Fruit fly (Drosophila melanogaster) whole organism, embryonic: ENCODE data around the gene melt.

ENCODE experiments used
- CG10267 ChIP-seq: fragments of 200-800 bp; sonication (Bioruptor generic); optimal IDR thresholded peaks from 2 replicates; lab custom pipeline; 2018; ENCODE audit warnings: missing biosample characterization, mild to moderate bottlenecking, missing genetic modification characterization, moderate library complexity
- CG10431 ChIP-seq: fragments of 200-800 bp; sonication (Bioruptor generic); optimal IDR thresholded peaks from 3 replicates; lab custom pipeline; 2018; ENCODE audit warnings: missing biosample characterization, mild to moderate bottlenecking, missing genetic modification characterization
- CG10979 ChIP-seq: fragments of 200-800 bp; sonication (Bioruptor generic); optimal IDR thresholded peaks from 2 replicates; lab custom pipeline; 2018; ENCODE audit warnings: missing biosample characterization, mild to moderate bottlenecking, missing genetic modification characterization, moderate library complexity
- CG12659 ChIP-seq: fragments of 200-800 bp; sonication (Bioruptor generic); optimal IDR thresholded peaks from 3 replicates; lab custom pipeline; 2017; ENCODE audit warnings: mild to moderate bottlenecking, missing biosample characterization, missing genetic modification reagents, missing genetic modification characterization
- CG15073 ChIP-seq: fragments of 200-800 bp; sonication (Bioruptor generic); optimal IDR thresholded peaks from 2 replicates; lab custom pipeline; 2016; ENCODE audit warnings: missing biosample characterization, missing genetic modification characterization
- CG15479 ChIP-seq: fragments of 200-800 bp; sonication (Bioruptor generic); optimal IDR thresholded peaks from 3 replicates; lab custom pipeline; 2019; ENCODE audit warnings: missing biosample characterization, mild to moderate bottlenecking, missing genetic modification characterization, moderate library complexity
- CG15696 ChIP-seq: fragments of 200-800 bp; sonication (Bioruptor generic); optimal IDR thresholded peaks from 2 replicates; lab custom pipeline; 2019; ENCODE audit warnings: missing biosample characterization, mild to moderate bottlenecking, missing genetic modification characterization, moderate library complexity
- CG1602 ChIP-seq: fragments of 200-800 bp; sonication (Bioruptor generic); optimal IDR thresholded peaks from 3 replicates; lab custom pipeline; 2016; ENCODE audit warnings: missing biosample characterization, missing genetic modification characterization
- CG16815 ChIP-seq: fragments of 200-800 bp; sonication (Bioruptor generic); optimal IDR thresholded peaks from 3 replicates; lab custom pipeline; 2017; ENCODE audit warnings: missing biosample characterization, mild to moderate bottlenecking, missing genetic modification characterization
- CG17385 ChIP-seq: fragments of 200-800 bp; sonication (Bioruptor generic); optimal IDR thresholded peaks from 3 replicates; lab custom pipeline; 2018; ENCODE audit warnings: missing biosample characterization, mild to moderate bottlenecking, missing genetic modification characterization
- CG1832 ChIP-seq: fragments of 200-800 bp; sonication (Bioruptor generic); optimal IDR thresholded peaks from 2 replicates; lab custom pipeline; 2017; ENCODE audit warnings: missing biosample characterization, mild to moderate bottlenecking, missing genetic modification characterization, inconsistent platforms
- CG2678 ChIP-seq: fragments of 200-800 bp; sonication (Bioruptor generic); optimal IDR thresholded peaks from 3 replicates; lab custom pipeline; 2019; ENCODE audit warnings: missing biosample characterization, mild to moderate bottlenecking, missing genetic modification characterization, moderate library complexity
- CG2712 ChIP-seq: fragments of 200-800 bp; optimal IDR thresholded peaks from 3 replicates; lab custom pipeline; 2019; ENCODE audit warnings: missing biosample characterization, mild to moderate bottlenecking, missing genetic modification characterization, moderate library complexity
- CG4424 ChIP-seq: fragments of 200-800 bp; sonication (Bioruptor generic); optimal IDR thresholded peaks from 3 replicates; lab custom pipeline; 2016; ENCODE audit warnings: missing biosample characterization, missing genetic modification characterization
- D19A ChIP-seq: fragments of 200-800 bp; optimal IDR thresholded peaks from 3 replicates; lab custom pipeline; 2019; ENCODE audit warnings: missing biosample characterization, mild to moderate bottlenecking, missing genetic modification characterization, moderate library complexity
- Nf-YC ChIP-seq: fragments of 200-800 bp; optimal IDR thresholded peaks from 3 replicates; lab custom pipeline; 2019; ENCODE audit warnings: missing biosample characterization, mild to moderate bottlenecking, missing genetic modification characterization, moderate library complexity
- Oli ChIP-seq: fragments of 200-800 bp; sonication (Bioruptor generic); optimal IDR thresholded peaks from 2 replicates; lab custom pipeline; 2018; ENCODE audit warnings: missing biosample characterization, mild to moderate bottlenecking, missing genetic modification characterization, moderate library complexity
- Pdp1 ChIP-seq, 2 experiments: fragments of 200-800 bp; sonication (Bioruptor generic); optimal IDR thresholded peaks; 3 replicates each; lab custom pipeline; 2016; ENCODE audit warnings: missing biosample characterization in 2 of 2, missing genetic modification characterization in 2 of 2, mild to moderate bottlenecking in 1 of 2, moderate library complexity in 1 of 2
- Poxn ChIP-seq: fragments of 200-800 bp; sonication (Bioruptor generic); IDR thresholded peaks from 2 replicates; pipeline ENCODE4 v1.3.6; 2022; ENCODE audit warnings: missing biosample characterization, missing genetic modification characterization
- Ptx1 ChIP-seq: fragments of 200-800 bp; sonication (Bioruptor generic); IDR thresholded peaks from 2 replicates; pipeline ENCODE4 v1.3.6; 2022; ENCODE audit warnings: missing biosample characterization, missing genetic modification characterization
- Ssrp ChIP-seq: fragments of 200-800 bp; sonication (Bioruptor generic); optimal IDR thresholded peaks from 2 replicates; lab custom pipeline; 2018; ENCODE audit warnings: missing biosample characterization, mild to moderate bottlenecking, missing genetic modification characterization, moderate library complexity
- Trl ChIP-seq, 3 experiments: fragments of >200 bp in 2 of 3; fragments of 200-800 bp in 1 of 3; sonication (Bioruptor generic) in 1 of 3; optimal IDR thresholded peaks; 2 replicates in 1 of 3; 3 replicates in 2 of 3; lab custom pipeline; 2016 to 2017; ENCODE audit warnings: missing biosample characterization in 1 of 3, missing genetic modification characterization in 1 of 3
- ac ChIP-seq: fragments of 200-800 bp; sonication (Bioruptor generic); optimal IDR thresholded peaks from 3 replicates; lab custom pipeline; 2017; ENCODE audit warnings: missing biosample characterization, mild to moderate bottlenecking, missing genetic modification characterization
- cg ChIP-seq: fragments of 200-800 bp; sonication (Bioruptor generic); optimal IDR thresholded peaks from 3 replicates; lab custom pipeline; 2019; ENCODE audit warnings: missing biosample characterization, mild to moderate bottlenecking, missing genetic modification characterization, moderate library complexity
- da ChIP-seq: fragments of 200-800 bp; sonication (Bioruptor generic); optimal IDR thresholded peaks from 2 replicates; lab custom pipeline; 2016; ENCODE audit warnings: missing biosample characterization, missing genetic modification characterization
- dmrt11E ChIP-seq: fragments of 200-800 bp; sonication (Bioruptor generic); optimal IDR thresholded peaks from 3 replicates; lab custom pipeline; 2018; ENCODE audit warnings: missing biosample characterization, mild to moderate bottlenecking, missing genetic modification characterization, moderate library complexity
- dpn ChIP-seq, 2 experiments: fragments of 200-800 bp; sonication (Bioruptor generic); optimal IDR thresholded peaks; 3 replicates each; lab custom pipeline; 2016; ENCODE audit warnings: missing biosample characterization in 2 of 2, missing genetic modification characterization in 2 of 2
- hkb ChIP-seq, 2 experiments: fragments of 200-800 bp in 1 of 2; fragments of >200 bp in 1 of 2; sonication (Bioruptor generic) in 1 of 2; IDR thresholded peaks in 1 of 2; optimal IDR thresholded peaks in 1 of 2; 2 replicates each; pipeline versions ENCODE4 v1.3.6 to Lab custom; 2017 to 2022; ENCODE audit warnings: missing biosample characterization in 1 of 2, missing genetic modification characterization in 1 of 2
- ind ChIP-seq: fragments of 200-800 bp; sonication (Bioruptor generic); optimal IDR thresholded peaks from 3 replicates; lab custom pipeline; 2016; ENCODE audit warnings: missing biosample characterization, missing genetic modification characterization
- lab ChIP-seq: fragments of 200-800 bp; sonication (Bioruptor generic); optimal IDR thresholded peaks from 3 replicates; lab custom pipeline; 2017; ENCODE audit warnings: missing biosample characterization, missing genetic modification characterization, mild to moderate bottlenecking, moderate library complexity, missing genetic modification reagents
- odd ChIP-seq: fragments of 200-800 bp; sonication (Bioruptor generic); optimal IDR thresholded peaks from 2 replicates; lab custom pipeline; 2017; ENCODE audit warnings: missing biosample characterization, mild to moderate bottlenecking, missing genetic modification characterization
- onecut ChIP-seq: fragments of 200-800 bp; sonication (Bioruptor generic); IDR thresholded peaks from 2 replicates; pipeline ENCODE4 v1.3.6; 2022; ENCODE audit warnings: missing biosample characterization, missing genetic modification characterization
- phol ChIP-seq: fragments of 200-800 bp; sonication (Bioruptor generic); optimal IDR thresholded peaks from 3 replicates; lab custom pipeline; 2018; ENCODE audit warnings: missing biosample characterization, mild to moderate bottlenecking, missing genetic modification characterization, moderate library complexity
- prd ChIP-seq, 3 experiments: fragments of >200 bp in 2 of 3; fragments of 200-800 bp in 1 of 3; sonication (Bioruptor generic) in 1 of 3; optimal IDR thresholded peaks in 2 of 3; IDR thresholded peaks in 1 of 3; 2 replicates in 2 of 3; 3 replicates in 1 of 3; pipeline versions ENCODE4 v1.3.6 to Lab custom; 2017 to 2022; ENCODE audit warnings: missing biosample characterization in 1 of 3, missing genetic modification characterization in 1 of 3
- pros ChIP-seq: fragments of 200-800 bp; sonication (Bioruptor generic); optimal IDR thresholded peaks from 3 replicates; lab custom pipeline; 2019; ENCODE audit warnings: missing biosample characterization, mild to moderate bottlenecking, missing genetic modification characterization, moderate library complexity
- row ChIP-seq: fragments of 200-800 bp; sonication (Bioruptor generic); IDR thresholded peaks from 3 replicates; pipeline ENCODE4 v1.3.6; 2022; ENCODE audit warnings: missing biosample characterization, missing genetic modification characterization
- salm ChIP-seq: fragments of 200-800 bp; sonication (Bioruptor generic); optimal IDR thresholded peaks from 2 replicates; lab custom pipeline; 2018; ENCODE audit warnings: missing biosample characterization, mild to moderate bottlenecking, missing genetic modification characterization
- sens ChIP-seq: fragments of 200-800 bp; sonication (Bioruptor generic); peaks from one replicate; lab custom pipeline; 2016; ENCODE audit warnings: missing biosample characterization, missing genetic modification characterization
- sisA ChIP-seq: fragments of 200-800 bp; sonication (Bioruptor generic); IDR thresholded peaks from 2 replicates; pipeline ENCODE4 v1.3.6; 2022; ENCODE audit warnings: missing biosample characterization, missing genetic modification characterization
- tio ChIP-seq: fragments of 200-800 bp; sonication (Bioruptor generic); optimal IDR thresholded peaks from 2 replicates; lab custom pipeline; 2017; ENCODE audit warnings: missing biosample characterization, missing genetic modification characterization, inconsistent platforms
- vnd ChIP-seq: fragments of 200-800 bp; sonication (Bioruptor generic); IDR thresholded peaks from 3 replicates; pipeline ENCODE4 v1.3.6; 2022; ENCODE audit warnings: missing biosample characterization, missing genetic modification characterization; ENCODE audit not compliant: partially characterized antibody

melt gene

DNA sequence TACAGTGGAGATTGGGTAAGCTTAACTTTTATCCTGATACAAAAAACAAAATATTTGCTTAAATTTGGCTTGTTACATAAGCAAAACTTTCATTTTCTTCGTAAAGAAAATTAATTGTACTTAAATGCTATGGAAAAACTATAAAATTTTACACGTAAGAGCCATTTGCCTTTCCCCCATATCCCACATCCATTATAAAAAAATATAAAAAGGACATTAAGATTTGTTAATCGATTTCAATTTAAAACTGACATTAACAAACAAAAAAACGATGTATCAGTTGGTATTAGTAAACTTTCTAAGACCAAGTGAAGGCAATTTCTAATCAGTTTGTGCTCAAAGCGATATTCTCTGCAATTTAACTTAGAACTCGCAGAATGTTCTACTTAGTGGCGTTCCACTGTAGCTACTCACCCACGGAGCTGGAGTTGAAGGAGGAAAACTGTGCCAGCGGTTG is 21.2 kb downstream of the melt start (continued):
- TF ChIP-seq CG1602 (GFP tag; lab: Kevin White, UChicago) (peak; percentile 14), Nf-YC (tag; lab: Kevin White, UChicago) (peak; percentile 1), Pdp1 (GFP tag; optimal IDR thresholded peaks at IDR 0.05; lab: Kevin White, UChicago) (peak; percentile 10 to 64), Ssrp (tag; lab: Kevin White, UChicago) (peak; percentile 33), lab (GFP tag; lab: Kevin White, UChicago) (peak; percentile 33), tio (GFP tag; lab: Kevin White, UChicago) (peak; percentile 29), CG10267 (tag; lab: Kevin White, UChicago) (no peak), CG12659 (GFP tag; lab: Kevin White, UChicago) (peak; percentile 5), Poxn (GFP tag; lab: Robert Waterston, UW) (no peak), ind (GFP tag; lab: Kevin White, UChicago) (no peak), sens (GFP tag; lab: Kevin White, UChicago) (peak; percentile 67), D19A (tag; lab: Kevin White, UChicago) (peak; percentile 25), CG2678 (peak; percentile 49), dmrt11E (tag; lab: Kevin White, UChicago) (peak; percentile 24), row (GFP tag; lab: Robert Waterston, UW) (peak; percentile 58), CG2712 (tag; lab: Kevin White, UChicago) (peak; percentile 53), CG4424 (GFP tag; lab: Kevin White, UChicago) (peak; percentile 9), CG15073 (no peak), CG16815 (peak; percentile 13), CG10979 (tag; lab: Kevin White, UChicago) (peak; percentile 29), sisA (0 out of 2 replicates have a peak, but pooled peaks have one; percentile 4), Ptx1 (GFP tag; lab: Robert Waterston, UW) (no peak), dpn (GFP tag; optimal IDR thresholded peaks at IDR 0.05; lab: Kevin White, UChicago) (peak; percentile 1 to 21), Oli (peak; percentile 36), CG15696 (tag; lab: Kevin White, UChicago) (peak; percentile 10)

DNA sequence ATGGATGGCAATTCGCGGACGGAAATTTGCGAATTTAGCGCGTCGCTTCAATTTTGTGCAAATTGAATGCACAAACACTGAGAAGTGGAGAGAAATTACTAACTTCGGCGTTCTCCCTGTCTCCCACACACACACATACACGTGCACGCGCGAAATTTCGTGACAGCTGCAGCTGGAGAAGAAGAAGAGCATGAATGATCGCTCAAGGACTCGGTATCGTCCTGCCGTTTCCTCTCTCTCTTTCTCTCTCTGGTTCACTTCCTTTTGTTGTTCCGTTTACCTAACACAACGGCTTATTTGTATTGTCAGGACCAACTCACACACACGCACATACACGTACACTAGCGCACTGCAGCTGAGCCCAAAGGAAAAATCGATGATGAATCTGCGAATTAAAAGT is 21.9 kb downstream of the melt start:
- TF ChIP-seq CG10431 (no peak), Trl (optimal IDR thresholded peaks at IDR 0.05; lab: Kevin White, UChicago) (peak in 1 of 2 experiments; percentile 25), Trl (GFP tag; optimal IDR thresholded peaks at IDR 0.05; lab: Kevin White, UChicago) (no peak), ac (peak; percentile 47), CG1832 (GFP tag; lab: Kevin White, UChicago) (peak; percentile 39), onecut (GFP tag; lab: Robert Waterston, UW) (peak; percentile 87), salm (no peak), odd (GFP tag; lab: Kevin White, UChicago) (no peak), pros (GFP tag; lab: Kevin White, UChicago) (peak; percentile 57), CG15479 (GFP tag; lab: Kevin White, UChicago) (peak; percentile 61), cg (GFP tag; lab: Kevin White, UChicago) (peak; percentile 62), CG17385 (GFP tag; lab: Kevin White, UChicago) (peak; percentile 79), vnd (GFP tag; lab: Robert Waterston, UW) (no peak), da (GFP tag; lab: Kevin White, UChicago) (peak; percentile 48), Poxn (GFP tag; lab: Robert Waterston, UW) (0 out of 2 replicates have a peak, but pooled peaks have one; percentile 5), hkb (optimal IDR thresholded peaks at IDR 0.05; lab: Kevin White, UChicago) (no peak), hkb (GFP tag; IDR thresholded peaks at IDR 0.05; lab: Robert Waterston, UW) (no peak), prd (optimal IDR thresholded peaks at IDR 0.05; lab: Kevin White, UChicago) (no peak), prd (GFP tag; IDR thresholded peaks at IDR 0.05; lab: Robert Waterston, UW) (peak; percentile 16; the same call in 1 of the 3 replicates), phol (tag; lab: Kevin White, UChicago) (no peak)
